Worm (Caenorhabditis elegans): ENCODE measurements around the gene F01G10.10.

DNA sequence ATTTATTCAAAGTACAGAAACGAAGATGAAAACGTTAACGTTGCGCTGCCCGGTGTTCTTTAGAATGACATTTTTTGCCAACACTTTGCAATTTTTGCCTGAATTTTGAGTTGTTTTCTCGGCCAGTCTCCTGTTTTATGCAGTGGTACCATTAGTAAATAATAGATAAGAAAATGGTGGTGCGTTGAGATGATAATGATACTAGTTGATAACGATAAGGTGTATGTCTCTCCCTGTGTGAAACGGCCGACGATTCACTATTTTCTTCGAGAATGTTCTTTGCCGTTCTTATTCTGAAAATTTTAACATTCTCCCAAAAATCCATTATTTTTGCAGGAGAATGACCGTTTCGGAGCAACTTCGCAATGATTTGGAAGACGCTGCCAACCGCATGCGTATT is 2.7 kb upstream of the F01G10.10 start, which contains the start of gene tkt-1:
- TF ChIP-seq lim-6 (tag; optimal IDR thresholded peaks at IDR 0.05) (no peak), sox-4 (tag; optimal IDR thresholded peaks at IDR 0.05) (no peak), eyg-1 (tag; optimal IDR thresholded peaks at IDR 0.05) (no peak), C08G9.2 (tag; optimal IDR thresholded peaks at IDR 0.05) (no peak), sdc-2 (tag; optimal IDR thresholded peaks at IDR 0.05) (no peak), pqm-1 (tag; optimal IDR thresholded peaks at IDR 0.05) (no peak), madf-2 (tag; optimal IDR thresholded peaks at IDR 0.05) (no peak)

Data from whole organism, late embryonic.